Worm (Caenorhabditis elegans): ENCODE data around the gene dnj-23.

Gene dnj-23

ce11 chrII:9108443-9108842 is at the start of gene dnj-23:
Gene dnj-23, minus strand, starts transcription at chrII:9108600.
- TF ChIP-seq ztf-29 (GFP tag; IDR thresholded peaks at IDR 0.05): no peak
- TF ChIP-seq cog-1 (tag; optimal IDR thresholded peaks at IDR 0.05): no peak
- no peak for TF ChIP-seq klf-2 (GFP tag; conservative IDR thresholded peaks at IDR 0.05)
- no peak for TF ChIP-seq ztf-23 (GFP tag; IDR thresholded peaks at IDR 0.05)
- no peak for TF ChIP-seq med-1 (GFP tag; optimal IDR thresholded peaks at IDR 0.05; ENCODE audit: insufficient read depth)
- no peak for TF ChIP-seq T22C8.4 (GFP tag; IDR thresholded peaks at IDR 0.05)
- no peak for TF ChIP-seq flt-1 (GFP tag; IDR thresholded peaks at IDR 0.05)
- no peak for TF ChIP-seq tab-1 (GFP tag; IDR thresholded peaks at IDR 0.05)

ce11 chrII:9158029-9158428 is 49.6 kb upstream of the dnj-23 start, which contains the start of gene oac-54:
Gene oac-54, plus strand, starts transcription at chrII:9158111.
- TF ChIP-seq ztf-23 (GFP tag; IDR thresholded peaks at IDR 0.05): no peak
- no peak for TF ChIP-seq T22C8.4 (GFP tag; IDR thresholded peaks at IDR 0.05)
- no peak for TF ChIP-seq flt-1 (GFP tag; IDR thresholded peaks at IDR 0.05)
- no peak for TF ChIP-seq tab-1 (GFP tag; IDR thresholded peaks at IDR 0.05)
- no peak for TF ChIP-seq cog-1 (tag; optimal IDR thresholded peaks at IDR 0.05)
- TF ChIP-seq ztf-29 (GFP tag; IDR thresholded peaks at IDR 0.05): no peak
- no peak for TF ChIP-seq ref-1 (GFP tag; conservative IDR thresholded peaks at IDR 0.05)
- TF ChIP-seq klf-2 (GFP tag; conservative IDR thresholded peaks at IDR 0.05): no peak
- no peak for TF ChIP-seq med-1 (GFP tag; optimal IDR thresholded peaks at IDR 0.05; ENCODE audit: insufficient read depth)

ce11 chrII:9157125-9157524 is 48.7 kb upstream of the dnj-23 start:
- TF ChIP-seq ztf-29 (GFP tag; IDR thresholded peaks at IDR 0.05) (no peak), med-1 (GFP tag; optimal IDR thresholded peaks at IDR 0.05; ENCODE audit: insufficient read depth) (no peak), cog-1 (tag; optimal IDR thresholded peaks at IDR 0.05) (no peak), ref-1 (GFP tag; conservative IDR thresholded peaks at IDR 0.05) (no peak), klf-2 (GFP tag; conservative IDR thresholded peaks at IDR 0.05) (no peak), tab-1 (GFP tag; IDR thresholded peaks at IDR 0.05) (no peak), flt-1 (GFP tag; IDR thresholded peaks at IDR 0.05) (no peak), ztf-23 (GFP tag; IDR thresholded peaks at IDR 0.05) (no peak), T22C8.4 (GFP tag; IDR thresholded peaks at IDR 0.05) (no peak)

- TF ChIP-seq med-1 (GFP tag; optimal IDR thresholded peaks at IDR 0.05; ENCODE audit: insufficient read depth): no peak
- no peak for TF ChIP-seq ztf-23 (GFP tag; IDR thresholded peaks at IDR 0.05)
- no peak for TF ChIP-seq flt-1 (GFP tag; IDR thresholded peaks at IDR 0.05)
- no peak for TF ChIP-seq cog-1 (tag; optimal IDR thresholded peaks at IDR 0.05)
- no peak for TF ChIP-seq klf-2 (GFP tag; conservative IDR thresholded peaks at IDR 0.05)
- no peak for TF ChIP-seq ztf-29 (GFP tag; IDR thresholded peaks at IDR 0.05)
- TF ChIP-seq tab-1 (GFP tag; IDR thresholded peaks at IDR 0.05): no peak
- TF ChIP-seq T22C8.4 (GFP tag; IDR thresholded peaks at IDR 0.05): no peak
- TF ChIP-seq ref-1 (GFP tag; conservative IDR thresholded peaks at IDR 0.05): no peak
These were observed 47.9 kb upstream of the dnj-23 start for ce11 chrII:9156277-9156676.

ce11 chrII:9154339-9154738 is 45.9 kb upstream of the dnj-23 start:
- TF ChIP-seq flt-1 (GFP tag; IDR thresholded peaks at IDR 0.05) (no peak), cog-1 (tag; optimal IDR thresholded peaks at IDR 0.05) (no peak), med-1 (GFP tag; optimal IDR thresholded peaks at IDR 0.05; ENCODE audit: insufficient read depth) (no peak), T22C8.4 (GFP tag; IDR thresholded peaks at IDR 0.05) (no peak), ztf-23 (GFP tag; IDR thresholded peaks at IDR 0.05) (no peak), klf-2 (GFP tag; conservative IDR thresholded peaks at IDR 0.05) (no peak), ref-1 (GFP tag; conservative IDR thresholded peaks at IDR 0.05) (no peak), tab-1 (GFP tag; IDR thresholded peaks at IDR 0.05) (no peak), ztf-29 (GFP tag; IDR thresholded peaks at IDR 0.05) (no peak)

DNA sequence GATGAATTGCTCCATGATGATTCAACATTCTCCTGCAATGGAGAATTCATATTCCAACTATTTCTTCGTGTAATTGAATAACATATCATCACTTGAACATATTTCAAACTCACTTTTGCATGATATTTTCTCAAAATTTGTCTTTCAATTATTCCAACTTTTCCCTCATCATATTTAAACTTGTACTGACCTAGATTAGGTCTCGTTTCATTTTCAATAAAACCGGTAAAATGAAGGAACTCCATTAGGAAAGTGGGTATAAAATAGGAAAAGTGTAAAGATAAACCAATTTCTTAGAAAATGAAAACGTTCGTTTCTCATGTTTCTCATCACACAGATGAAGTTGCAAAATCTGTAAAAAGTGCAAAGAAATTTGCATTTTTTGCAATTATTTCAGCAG is 43.8 kb upstream of the dnj-23 start, which contains the start of gene col-78:
col-78 (plus strand) TSS at position 301 of the 400 bp plus-strand sequence.
- TF ChIP-seq T22C8.4 (GFP tag; IDR thresholded peaks at IDR 0.05) (no peak), cog-1 (tag; optimal IDR thresholded peaks at IDR 0.05) (no peak), flt-1 (GFP tag; IDR thresholded peaks at IDR 0.05) (no peak), ztf-23 (GFP tag; IDR thresholded peaks at IDR 0.05) (no peak), ztf-29 (GFP tag; IDR thresholded peaks at IDR 0.05) (no peak), ref-1 (GFP tag; conservative IDR thresholded peaks at IDR 0.05) (no peak), tab-1 (GFP tag; IDR thresholded peaks at IDR 0.05) (no peak), med-1 (GFP tag; optimal IDR thresholded peaks at IDR 0.05; ENCODE audit: insufficient read depth) (no peak)

DNA sequence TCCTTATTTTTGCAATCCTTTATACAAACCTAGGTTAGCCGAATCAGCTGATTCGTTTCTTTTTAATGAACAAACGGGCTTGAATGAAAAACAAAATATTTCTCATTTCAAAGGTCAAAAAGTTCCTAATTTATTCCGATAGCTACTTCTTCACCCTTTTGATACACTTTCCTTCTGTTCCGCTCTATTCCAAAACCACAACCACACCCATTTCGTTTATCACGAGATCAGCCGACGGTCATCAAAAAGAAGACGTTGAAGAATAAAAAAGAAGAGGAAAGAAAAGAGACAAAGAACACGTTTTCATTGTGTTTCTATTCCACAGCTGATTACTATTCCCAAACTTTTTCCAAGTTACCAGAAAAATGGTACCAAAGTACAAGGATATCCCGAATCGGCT is 39.7 kb upstream of the dnj-23 start:
- no peak for TF ChIP-seq flt-1 (GFP tag; IDR thresholded peaks at IDR 0.05)
- no peak for TF ChIP-seq ztf-29 (GFP tag; IDR thresholded peaks at IDR 0.05)
- no peak for TF ChIP-seq klf-2 (GFP tag; conservative IDR thresholded peaks at IDR 0.05)
- TF ChIP-seq cog-1 (tag; optimal IDR thresholded peaks at IDR 0.05): no peak
- TF ChIP-seq med-1 (GFP tag; optimal IDR thresholded peaks at IDR 0.05; ENCODE audit: insufficient read depth): no peak
- TF ChIP-seq ref-1 (GFP tag; conservative IDR thresholded peaks at IDR 0.05): no peak
- TF ChIP-seq T22C8.4 (GFP tag; IDR thresholded peaks at IDR 0.05): no peak
- no peak for TF ChIP-seq ztf-23 (GFP tag; IDR thresholded peaks at IDR 0.05)
- TF ChIP-seq tab-1 (GFP tag; IDR thresholded peaks at IDR 0.05): no peak

DNA sequence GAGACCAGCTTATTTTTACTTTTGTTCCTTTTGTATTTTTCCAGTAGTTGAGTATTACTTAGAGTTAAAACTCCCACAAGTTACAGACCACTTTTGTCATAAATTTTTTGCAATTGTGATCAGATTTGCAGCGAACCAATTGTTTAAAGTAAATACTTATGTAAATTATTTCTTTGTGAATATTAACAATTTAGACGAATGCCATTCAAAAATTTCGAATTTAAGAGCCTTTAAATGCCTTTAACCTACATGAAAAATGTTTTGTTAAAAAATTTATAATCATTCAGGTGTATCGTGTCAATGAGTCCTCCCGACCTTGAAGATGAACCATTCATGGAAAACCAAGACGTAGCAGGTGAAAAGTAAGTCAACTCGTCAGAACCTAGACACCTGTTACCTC is 37.6 kb upstream of the dnj-23 start, which contains the start of gene W07A12.4:
W07A12.4 (plus strand) TSS at position 301 of the 400 bp plus-strand sequence.
- no peak for TF ChIP-seq klf-2 (GFP tag; conservative IDR thresholded peaks at IDR 0.05)
- TF ChIP-seq ztf-29 (GFP tag; IDR thresholded peaks at IDR 0.05): no peak
- TF ChIP-seq cog-1 (tag; optimal IDR thresholded peaks at IDR 0.05): no peak
- TF ChIP-seq T22C8.4 (GFP tag; IDR thresholded peaks at IDR 0.05): no peak
- TF ChIP-seq ztf-23 (GFP tag; IDR thresholded peaks at IDR 0.05): no peak
- no peak for TF ChIP-seq med-1 (GFP tag; optimal IDR thresholded peaks at IDR 0.05; ENCODE audit: insufficient read depth)
- TF ChIP-seq ref-1 (GFP tag; conservative IDR thresholded peaks at IDR 0.05): no peak
- TF ChIP-seq tab-1 (GFP tag; IDR thresholded peaks at IDR 0.05): no peak

DNA sequence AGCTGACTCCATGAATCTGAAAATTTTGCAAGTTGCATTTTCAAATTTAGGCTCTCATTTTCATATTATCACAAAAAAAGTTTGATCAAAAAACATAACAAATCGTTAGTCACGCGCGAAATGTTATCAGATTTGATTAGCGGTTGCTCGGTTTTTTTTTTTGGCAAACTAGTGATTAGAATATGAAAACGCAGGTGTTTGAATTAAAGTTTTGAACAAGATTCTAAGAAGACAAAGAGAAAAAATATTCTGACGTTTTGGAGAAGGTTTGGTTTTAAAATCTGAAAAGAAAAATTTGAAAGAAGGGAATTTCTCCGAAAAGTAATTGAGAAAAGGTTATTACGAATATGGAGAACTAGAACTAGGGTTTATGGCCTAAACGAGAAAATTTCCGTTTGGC is 36.0 kb upstream of the dnj-23 start:
- TF ChIP-seq flt-1 (GFP tag; IDR thresholded peaks at IDR 0.05): no peak

DNA sequence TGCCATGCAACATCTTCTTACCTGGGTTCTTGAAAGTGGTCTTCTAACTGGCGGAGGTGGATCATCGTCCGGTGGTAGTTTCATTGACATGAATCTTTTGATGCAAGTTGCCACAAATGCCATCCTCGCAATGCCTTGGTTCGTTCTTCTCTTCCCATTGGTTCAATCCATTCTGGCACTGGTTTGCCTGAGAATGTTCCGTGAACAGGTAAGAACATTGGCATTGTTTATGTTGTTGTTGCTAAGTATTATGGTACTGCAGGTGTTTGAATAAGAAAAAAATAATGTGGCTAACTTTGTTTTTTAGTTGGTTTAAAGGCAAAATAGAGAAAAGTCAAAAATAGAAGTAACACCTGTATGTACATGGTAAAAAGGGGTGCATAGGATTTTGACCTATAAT is 35.4 kb upstream of the dnj-23 start:
- TF ChIP-seq T22C8.4 (GFP tag; IDR thresholded peaks at IDR 0.05): no peak
- TF ChIP-seq ztf-29 (GFP tag; IDR thresholded peaks at IDR 0.05): no peak
- no peak for TF ChIP-seq ref-1 (GFP tag; conservative IDR thresholded peaks at IDR 0.05)

Measured in whole organism, midembryonic.